Fruit fly (Drosophila melanogaster) whole organism, embryonic: ENCODE measurements around the gene nesd.

Source experiments
- Atf-2 ChIP-seq: fragments of 200-800 bp; sonication (Bioruptor generic); optimal IDR thresholded peaks from 2 replicates; lab custom pipeline; 2016; ENCODE audit warnings: missing biosample characterization, missing genetic modification characterization
- Atf6 ChIP-seq: fragments of 200-800 bp; sonication (Bioruptor generic); IDR thresholded peaks from 2 replicates; pipeline ENCODE4 v1.3.6; 2022; ENCODE audit warnings: missing biosample characterization, missing genetic modification characterization
- CG10321 ChIP-seq: fragments of 200-800 bp; sonication (Bioruptor generic); IDR thresholded peaks from 2 replicates; pipeline ENCODE4 v1.3.6; 2022; ENCODE audit warnings: missing biosample characterization, missing genetic modification characterization
- CG10959 ChIP-seq: fragments of 200-800 bp; sonication (Bioruptor generic); IDR thresholded peaks from 2 replicates; pipeline ENCODE4 v1.3.6; 2022; ENCODE audit warnings: missing biosample characterization, missing genetic modification characterization
- CG11093 ChIP-seq: fragments of 200-800 bp; sonication (Bioruptor generic); IDR thresholded peaks from 3 replicates; pipeline ENCODE4 v1.3.6; 2022; ENCODE audit warnings: missing biosample characterization, missing genetic modification characterization
- CG11247 ChIP-seq: fragments of 200-800 bp; sonication (Bioruptor generic); IDR thresholded peaks from 2 replicates; pipeline ENCODE4 v1.3.6; 2022; ENCODE audit warnings: missing biosample characterization, missing genetic modification characterization
- CG11504 ChIP-seq: fragments of 200-800 bp; sonication (Bioruptor generic); optimal IDR thresholded peaks from 3 replicates; lab custom pipeline; 2019; ENCODE audit warnings: missing biosample characterization, mild to moderate bottlenecking, missing genetic modification characterization, moderate library complexity
- CG11560 ChIP-seq: fragments of 200-800 bp; sonication (Bioruptor generic); IDR thresholded peaks from 3 replicates; pipeline ENCODE4 v1.3.6; 2022; ENCODE audit warnings: missing biosample characterization, missing genetic modification characterization
- CG13624 ChIP-seq: fragments of 200-800 bp; sonication (Bioruptor generic); optimal IDR thresholded peaks from 2 replicates; lab custom pipeline; 2016; ENCODE audit warnings: missing biosample characterization, missing genetic modification characterization
- CG14860 ChIP-seq: fragments of 200-800 bp; sonication (Bioruptor generic); IDR thresholded peaks from 3 replicates; pipeline ENCODE4 v1.3.6; 2022; ENCODE audit warnings: missing biosample characterization, missing genetic modification characterization; ENCODE audit not compliant: partially characterized antibody
- CG16779 ChIP-seq: fragments of 200-800 bp; sonication (Bioruptor generic); IDR thresholded peaks from 2 replicates; pipeline ENCODE4 v1.3.6; 2022; ENCODE audit warnings: missing biosample characterization, missing genetic modification characterization
- CG16813 ChIP-seq: fragments of 200-800 bp; sonication (Bioruptor generic); IDR thresholded peaks from 3 replicates; pipeline ENCODE4 v1.3.6; 2022; ENCODE audit warnings: missing biosample characterization, missing genetic modification characterization; ENCODE audit not compliant: partially characterized antibody
- CG17385 ChIP-seq: fragments of 200-800 bp; sonication (Bioruptor generic); optimal IDR thresholded peaks from 3 replicates; lab custom pipeline; 2018; ENCODE audit warnings: missing biosample characterization, mild to moderate bottlenecking, missing genetic modification characterization
- CG3281 ChIP-seq: fragments of 200-800 bp; sonication (Bioruptor generic); optimal IDR thresholded peaks from 3 replicates; lab custom pipeline; 2017; ENCODE audit warnings: missing biosample characterization, mild to moderate bottlenecking, missing genetic modification characterization
- CG7556 ChIP-seq: fragments of 200-800 bp; sonication (Bioruptor generic); optimal IDR thresholded peaks from 2 replicates; lab custom pipeline; 2017; ENCODE audit warnings: missing biosample characterization, mild to moderate bottlenecking, missing genetic modification characterization
- CG7745 ChIP-seq: fragments of 200-800 bp; sonication (Bioruptor generic); optimal IDR thresholded peaks from 2 replicates; lab custom pipeline; 2018; ENCODE audit warnings: missing biosample characterization, mild to moderate bottlenecking, missing genetic modification characterization, moderate library complexity
- CG7786 ChIP-seq: fragments of 200-800 bp; sonication (Bioruptor generic); optimal IDR thresholded peaks from 2 replicates; lab custom pipeline; 2016; ENCODE audit warnings: missing biosample characterization, missing genetic modification characterization
- CG8290 ChIP-seq, 3 experiments: fragments of 200-800 bp; sonication (Bioruptor generic); optimal IDR thresholded peaks; 2 replicates each; lab custom pipeline; 2016 to 2019; ENCODE audit warnings: missing biosample characterization in 3 of 3, missing genetic modification characterization in 3 of 3, mild to moderate bottlenecking in 2 of 3, moderate library complexity in 1 of 3
- CG9876 ChIP-seq: fragments of 200-800 bp; sonication (Bioruptor generic); optimal IDR thresholded peaks from 2 replicates; lab custom pipeline; 2016; ENCODE audit warnings: missing biosample characterization, missing genetic modification characterization
- D ChIP-seq, 2 experiments: fragments of 200-800 bp in 1 of 2; fragments of >200 bp in 1 of 2; sonication (Bioruptor generic) in 1 of 2; optimal IDR thresholded peaks; 2 replicates in 1 of 2; 3 replicates in 1 of 2; lab custom pipeline; 2017; ENCODE audit warnings: mild to moderate bottlenecking in 1 of 2, missing biosample characterization in 1 of 2, missing genetic modification characterization in 1 of 2, missing genetic modification reagents in 1 of 2
- Doc2 ChIP-seq: fragments of 200-800 bp; sonication (Bioruptor generic); IDR thresholded peaks from 2 replicates; pipeline ENCODE4 v1.3.6; 2022; ENCODE audit warnings: missing biosample characterization, missing genetic modification characterization
- Gug ChIP-seq: fragments of 200-800 bp; sonication (Bioruptor generic); IDR thresholded peaks from 4 replicates; pipeline ENCODE4 v1.3.6; 2022; ENCODE audit warnings: missing biosample characterization, missing genetic modification characterization
- Hr51 ChIP-seq, 2 experiments: fragments of 200-800 bp; sonication (Bioruptor generic); optimal IDR thresholded peaks; 2 replicates in 1 of 2; 3 replicates in 1 of 2; lab custom pipeline; 2016 to 2018; ENCODE audit warnings: missing biosample characterization in 2 of 2, missing genetic modification characterization in 2 of 2, mild to moderate bottlenecking in 1 of 2, moderate library complexity in 1 of 2
- Med ChIP-seq: fragments of 200-800 bp; sonication (Bioruptor generic); peaks from one replicate; lab custom pipeline; 2016; ENCODE audit warnings: missing biosample characterization, missing genetic modification characterization, mild to moderate bottlenecking, inconsistent platforms, moderate library complexity
- Mes4 ChIP-seq: fragments of 200-800 bp; sonication (Bioruptor generic); optimal IDR thresholded peaks from 2 replicates; lab custom pipeline; 2016; ENCODE audit warnings: missing biosample characterization, missing genetic modification characterization
- Myb ChIP-seq: fragments of 200-800 bp; sonication (Bioruptor generic); optimal IDR thresholded peaks from 2 replicates; lab custom pipeline; 2016; ENCODE audit warnings: missing biosample characterization, missing genetic modification characterization
- NC2α ChIP-seq: fragments of 200-800 bp; sonication (Bioruptor generic); optimal IDR thresholded peaks from 2 replicates; lab custom pipeline; 2016; ENCODE audit warnings: missing biosample characterization, missing genetic modification characterization
- Nf-YB ChIP-seq: fragments of 200-800 bp; sonication (Bioruptor generic); optimal IDR thresholded peaks from 3 replicates; lab custom pipeline; 2019; ENCODE audit warnings: missing biosample characterization, mild to moderate bottlenecking, missing genetic modification characterization, moderate library complexity
- Ptx1 ChIP-seq: fragments of 200-800 bp; sonication (Bioruptor generic); IDR thresholded peaks from 2 replicates; pipeline ENCODE4 v1.3.6; 2022; ENCODE audit warnings: missing biosample characterization, missing genetic modification characterization
- Scr ChIP-seq: fragments of 200-800 bp; sonication (Bioruptor generic); IDR thresholded peaks from 2 replicates; pipeline ENCODE4 v1.3.6; 2022; ENCODE audit warnings: missing biosample characterization, missing genetic modification characterization; ENCODE audit not compliant: partially characterized antibody
- Sox102F ChIP-seq: fragments of 200-800 bp; sonication (Bioruptor generic); optimal IDR thresholded peaks from 2 replicates; lab custom pipeline; 2018; ENCODE audit warnings: missing biosample characterization, mild to moderate bottlenecking, missing genetic modification characterization, moderate library complexity
- TFAM ChIP-seq: fragments of 200-800 bp; sonication (Bioruptor generic); optimal IDR thresholded peaks from 2 replicates; lab custom pipeline; 2017; ENCODE audit warnings: missing biosample characterization, missing genetic modification characterization, inconsistent platforms
- ash1 ChIP-seq: fragments of 200-800 bp; sonication (Bioruptor generic); optimal IDR thresholded peaks from 2 replicates; lab custom pipeline; 2018; ENCODE audit warnings: missing biosample characterization, mild to moderate bottlenecking, missing genetic modification characterization
- az2 ChIP-seq: fragments of 200-800 bp; sonication (Bioruptor generic); optimal IDR thresholded peaks from 3 replicates; lab custom pipeline; 2016; ENCODE audit warnings: missing biosample characterization, missing genetic modification characterization
- danr ChIP-seq: fragments of 200-800 bp; sonication (Bioruptor generic); IDR thresholded peaks from 2 replicates; pipeline ENCODE4 v1.3.6; 2022; ENCODE audit warnings: missing biosample characterization, missing genetic modification characterization
- dmrt99B ChIP-seq: fragments of 200-800 bp; sonication (Bioruptor generic); optimal IDR thresholded peaks from 2 replicates; lab custom pipeline; 2018; ENCODE audit warnings: missing biosample characterization, mild to moderate bottlenecking, missing genetic modification characterization, moderate library complexity
- dpn ChIP-seq, 2 experiments: fragments of 200-800 bp; sonication (Bioruptor generic); optimal IDR thresholded peaks; 3 replicates each; lab custom pipeline; 2016; ENCODE audit warnings: missing biosample characterization in 2 of 2, missing genetic modification characterization in 2 of 2
- fd96Cb ChIP-seq: fragments of 200-800 bp; sonication (Bioruptor generic); optimal IDR thresholded peaks from 2 replicates; lab custom pipeline; 2018; ENCODE audit warnings: missing biosample characterization, mild to moderate bottlenecking, missing genetic modification characterization, moderate library complexity
- gem ChIP-seq: fragments of 200-800 bp; sonication (Bioruptor generic); optimal IDR thresholded peaks from 2 replicates; lab custom pipeline; 2019; ENCODE audit warnings: missing biosample characterization, mild to moderate bottlenecking, missing genetic modification characterization, moderate library complexity
- hb ChIP-seq: fragments of 200-800 bp; sonication (Bioruptor generic); IDR thresholded peaks from 3 replicates; pipeline ENCODE4 v1.3.6; 2022; ENCODE audit warnings: missing biosample characterization, missing genetic modification characterization; ENCODE audit not compliant: partially characterized antibody
- hth ChIP-seq: fragments of >200 bp; optimal IDR thresholded peaks from 2 replicates; lab custom pipeline; 2017; ENCODE audit warnings: inconsistent platforms
- luna ChIP-seq: fragments of 200-800 bp; sonication (Bioruptor generic); optimal IDR thresholded peaks from 2 replicates; lab custom pipeline; 2016; ENCODE audit warnings: missing biosample characterization, missing genetic modification characterization
- pan ChIP-seq, 4 experiments: fragments of >200 bp in 3 of 4; fragments of 200-800 bp in 1 of 4; sonication (Bioruptor generic) in 1 of 4; optimal IDR thresholded peaks in 3 of 4; IDR thresholded peaks in 1 of 4; 2 replicates each; pipeline versions ENCODE4 v1.3.6 to Lab custom; 2017 to 2022; ENCODE audit warnings: missing biosample characterization in 2 of 4, missing genetic modification characterization in 2 of 4, mixed read lengths in 1 of 4
- pho ChIP-seq: fragments of 200-800 bp; sonication (Bioruptor generic); optimal IDR thresholded peaks from 2 replicates; lab custom pipeline; 2016; ENCODE audit warnings: missing biosample characterization, missing genetic modification characterization
- prd ChIP-seq, 3 experiments: fragments of >200 bp in 2 of 3; fragments of 200-800 bp in 1 of 3; sonication (Bioruptor generic) in 1 of 3; optimal IDR thresholded peaks in 2 of 3; IDR thresholded peaks in 1 of 3; 2 replicates in 2 of 3; 3 replicates in 1 of 3; pipeline versions ENCODE4 v1.3.6 to Lab custom; 2017 to 2022; ENCODE audit warnings: missing biosample characterization in 1 of 3, missing genetic modification characterization in 1 of 3
- rib ChIP-seq: fragments of 200-800 bp; sonication (Bioruptor generic); IDR thresholded peaks from 2 replicates; pipeline ENCODE4 v1.3.6; 2022; ENCODE audit warnings: missing biosample characterization, missing genetic modification characterization
- salm ChIP-seq: fragments of 200-800 bp; sonication (Bioruptor generic); optimal IDR thresholded peaks from 2 replicates; lab custom pipeline; 2018; ENCODE audit warnings: missing biosample characterization, mild to moderate bottlenecking, missing genetic modification characterization
- unc-4 ChIP-seq: fragments of 200-800 bp; sonication (Bioruptor generic); IDR thresholded peaks from 2 replicates; pipeline ENCODE4 v1.3.6; 2022; ENCODE audit warnings: missing biosample characterization, missing genetic modification characterization; ENCODE audit not compliant: partially characterized antibody
- wor ChIP-seq: fragments of 200-800 bp; sonication (Bioruptor generic); IDR thresholded peaks from 2 replicates; pipeline ENCODE4 v1.3.6; 2022; ENCODE audit warnings: missing biosample characterization, missing genetic modification characterization

The nesd gene

dm6 chr2L:20078880-20079279 lies 14.9 kb upstream of the nesd start (continued):
- TF ChIP-seq gem: peak; percentile 37
- 0 out of 4 replicates have a peak, but pooled peaks have one; percentile 20 for TF ChIP-seq Gug
- no peak for TF ChIP-seq CG11093
- TF ChIP-seq Sox102F: no peak
- no peak for TF ChIP-seq Nf-YB (GFP tag; lab: Kevin White, UChicago)
- no peak for TF ChIP-seq NC2α (GFP tag; lab: Kevin White, UChicago)
- no peak for TF ChIP-seq CG9876 (GFP tag; lab: Kevin White, UChicago)
- peak; percentile 16 for TF ChIP-seq Myb
- no peak for TF ChIP-seq CG17385 (GFP tag; lab: Kevin White, UChicago)
- TF ChIP-seq unc-4: no peak
- TF ChIP-seq Mes4 (GFP tag; lab: Kevin White, UChicago): no peak
- TF ChIP-seq CG11247 (GFP tag; lab: Robert Waterston, UW): no peak
- peak; percentile 9 for TF ChIP-seq fd96Cb
- TF ChIP-seq Hr51 (GFP tag; optimal IDR thresholded peaks at IDR 0.05; lab: Kevin White, UChicago): peak in 1 of 2 experiments; percentile 5
- no peak for TF ChIP-seq CG7556
- peak; percentile 48 for TF ChIP-seq CG7786 (GFP tag; lab: Kevin White, UChicago)
- TF ChIP-seq pho (GFP tag; lab: Kevin White, UChicago): peak; percentile 56
- no peak for TF ChIP-seq CG16813
- no peak for TF ChIP-seq CG14860 (GFP tag; lab: Robert Waterston, UW)
- no peak for TF ChIP-seq CG3281 (GFP tag; lab: Kevin White, UChicago)
- TF ChIP-seq dmrt99B (tag; lab: Kevin White, UChicago): peak; percentile 39
- no peak for TF ChIP-seq D (optimal IDR thresholded peaks at IDR 0.05; lab: Kevin White, UChicago)
- no peak for TF ChIP-seq D (GFP tag; optimal IDR thresholded peaks at IDR 0.05; lab: Kevin White, UChicago)
- TF ChIP-seq CG10959 (GFP tag; lab: Robert Waterston, UW): no peak
- TF ChIP-seq salm (tag; lab: Kevin White, UChicago): no peak
- TF ChIP-seq az2 (GFP tag; lab: Kevin White, UChicago): no peak
- no peak for TF ChIP-seq wor (GFP tag; lab: Robert Waterston, UW)
- peak; percentile 47 for TF ChIP-seq Med (GFP tag; lab: Kevin White, UChicago)
- peak; percentile 23 for TF ChIP-seq CG11504 (tag; lab: Kevin White, UChicago)
- TF ChIP-seq ash1 (GFP tag; lab: Kevin White, UChicago): no peak
- no peak for TF ChIP-seq hb (GFP tag; lab: Robert Waterston, UW)
- no peak for TF ChIP-seq CG8290 (GFP tag; optimal IDR thresholded peaks at IDR 0.05; lab: Kevin White, UChicago)
- peak in 1 of 2 experiments; percentile 50 for TF ChIP-seq CG8290 (tag; optimal IDR thresholded peaks at IDR 0.05; lab: Kevin White, UChicago)
- TF ChIP-seq pan (optimal IDR thresholded peaks at IDR 0.05; lab: Kevin White, UChicago): no peak
- no peak for TF ChIP-seq pan (GFP tag; optimal IDR thresholded peaks at IDR 0.05 in 1 of 2, IDR thresholded peaks at IDR 0.05 in 1 of 2)
- 0 out of 2 replicates have a peak, but pooled peaks have one; percentile 35 for TF ChIP-seq rib (GFP tag; lab: Robert Waterston, UW)
- no peak for TF ChIP-seq hth
- no peak for TF ChIP-seq CG11560 (tag; lab: Robert Waterston, UW)
- no peak for TF ChIP-seq luna
- peak; percentile 41; the same call in 1 of the 2 replicates for TF ChIP-seq Atf6 (GFP tag; lab: Robert Waterston, UW)
- no peak for TF ChIP-seq CG16779
- no peak for TF ChIP-seq Doc2
- TF ChIP-seq CG13624 (GFP tag; lab: Kevin White, UChicago): peak; percentile 68
- TF ChIP-seq Ptx1: peak; percentile 33; the same call in 1 of the 2 replicates
- peak; percentile 3 to 17 for TF ChIP-seq dpn (GFP tag; optimal IDR thresholded peaks at IDR 0.05; lab: Kevin White, UChicago)
- TF ChIP-seq Scr: no peak
- TF ChIP-seq danr (GFP tag; lab: Robert Waterston, UW): peak; percentile 22; the same call in 1 of the 2 replicates
- TF ChIP-seq prd (optimal IDR thresholded peaks at IDR 0.05; lab: Kevin White, UChicago): no peak
- peak; percentile 44; the same call in 1 of the 3 replicates for TF ChIP-seq prd (GFP tag; IDR thresholded peaks at IDR 0.05; lab: Robert Waterston, UW)
- no peak for TF ChIP-seq CG7745 (tag; lab: Kevin White, UChicago)
- no peak for TF ChIP-seq CG10321 (GFP tag; lab: Robert Waterston, UW)
- TF ChIP-seq Atf-2 (GFP tag; lab: Kevin White, UChicago): no peak
- TF ChIP-seq TFAM (GFP tag; lab: Kevin White, UChicago): no peak
